Worm (Caenorhabditis elegans) whole organism, L3 larva: ENCODE measurements around the gene spat-3.

Experiments used
- egl-27 ChIP-seq: sonication (generic microtip); optimal IDR thresholded peaks from 4 replicates; lab custom pipeline; 2017; ENCODE audit warnings: missing biosample characterization, missing genetic modification reagents, missing genetic modification characterization
- ztf-11 ChIP-seq: fragments of 150-350 bp; optimal IDR thresholded peaks from 2 replicates; lab custom pipeline; 2014; ENCODE audit warnings: missing biosample characterization, missing genetic modification characterization

DNA sequence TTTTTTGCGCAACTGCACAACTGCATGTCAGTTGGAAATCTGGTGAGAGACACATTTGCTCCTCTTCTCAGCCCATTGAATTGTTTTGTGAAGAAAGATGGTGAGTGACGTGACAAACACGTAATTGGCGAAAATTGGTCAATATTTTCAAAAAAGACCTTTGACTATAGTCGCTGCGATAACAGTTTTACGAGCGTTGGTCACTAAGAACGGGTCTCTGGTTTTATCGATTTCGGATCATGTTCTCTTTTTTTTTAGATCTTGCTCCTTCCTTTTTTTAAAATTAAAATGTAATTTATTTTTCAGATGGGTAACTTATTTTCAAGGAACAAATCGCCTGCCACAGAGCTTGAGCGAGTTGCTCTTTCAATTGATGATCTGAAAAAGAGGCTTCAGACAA, 17.3 kb downstream of the spat-3 start, which contains the start of gene lnp-1:
- TF ChIP-seq egl-27 = no peak
- no peak for TF ChIP-seq ztf-11 (tag; lab: Kevin White, UChicago)
